Fruit fly (Drosophila melanogaster): Measurements from ENCODE around the gene CG4440.
A peak's percentile ranks its signal among the peaks of the same experiment; 100 is the strongest.

Gene CG4440

dm6 chr2L:16350742-16351568 lies 21.2 kb downstream of the CG4440 start (continued):
- TF ChIP-seq CG3065 (GFP tag; optimal IDR thresholded peaks at IDR 0.05) (peak; percentile 96), CG11560 (tag; IDR thresholded peaks at IDR 0.05) (peak; percentile 93), tll (GFP tag; optimal IDR thresholded peaks at IDR 0.05) (peak in 1 of 2 experiments; percentile 66), sens (GFP tag) (peak; percentile 100), caup (GFP tag; optimal IDR thresholded peaks at IDR 0.05; ENCODE audit: severe bottlenecking) (peak; percentile 99), CG9817 (tag; optimal IDR thresholded peaks at IDR 0.05) (peak; percentile 99), Hand (GFP tag; optimal IDR thresholded peaks at IDR 0.05) (peak; percentile 99), hb (GFP tag; IDR thresholded peaks at IDR 0.05; ENCODE audit: partially characterized antibody) (no peak), CG11696 (GFP tag; IDR thresholded peaks at IDR 0.05) (peak; percentile 100), CG10959 (GFP tag; IDR thresholded peaks at IDR 0.05) (peak; percentile 98), CG31224 (GFP tag; IDR thresholded peaks at IDR 0.05) (peak; percentile 96), sd (tag; optimal IDR thresholded peaks at IDR 0.05) (peak; percentile 97), dm (GFP tag; optimal IDR thresholded peaks at IDR 0.05) (peak; percentile 96), wek (GFP tag; optimal IDR thresholded peaks at IDR 0.05) (peak; percentile 96), Gsc (GFP tag; IDR thresholded peaks at IDR 0.05) (peak; percentile 95), CG8924 (tag; optimal IDR thresholded peaks at IDR 0.05) (peak; percentile 99), ato (GFP tag; IDR thresholded peaks at IDR 0.05; ENCODE audit: partially characterized antibody) (no peak), Hey (tag; optimal IDR thresholded peaks at IDR 0.05) (peak; percentile 96), psq (GFP tag; optimal IDR thresholded peaks at IDR 0.05) (peak; percentile 98), CG4730 (GFP tag; IDR thresholded peaks at IDR 0.05) (peak; percentile 98), CG7963 (GFP tag; IDR thresholded peaks at IDR 0.05; ENCODE audit: partially characterized antibody) (no peak), CG6175 (GFP tag; IDR thresholded peaks at IDR 0.05) (peak; percentile 98), CTCF (GFP tag; optimal IDR thresholded peaks at IDR 0.05) (peak; percentile 71), Usf (GFP tag; optimal IDR thresholded peaks at IDR 0.05) (peak; percentile 96), Hmx (GFP tag; optimal IDR thresholded peaks at IDR 0.05) (peak; percentile 97), da (GFP tag; optimal IDR thresholded peaks at IDR 0.05) (peak; percentile 94), CG11093 (GFP tag; IDR thresholded peaks at IDR 0.05) (peak; percentile 97), HHEX (GFP tag; optimal IDR thresholded peaks at IDR 0.05) (peak; percentile 99), CG12299 (tag; optimal IDR thresholded peaks at IDR 0.05) (peak; percentile 99), slbo (GFP tag; IDR thresholded peaks at IDR 0.05) (peak; percentile 99), CG16813 (GFP tag; IDR thresholded peaks at IDR 0.05; ENCODE audit: partially characterized antibody) (no peak), CG12391 (tag; optimal IDR thresholded peaks at IDR 0.05) (peak; percentile 99), tap (tag; optimal IDR thresholded peaks at IDR 0.05) (peak; percentile 99), Lpt (GFP tag; optimal IDR thresholded peaks at IDR 0.05) (no peak), CG30020 (tag; optimal IDR thresholded peaks at IDR 0.05) (peak; percentile 89), CG13287 (GFP tag; IDR thresholded peaks at IDR 0.05; ENCODE audit: partially characterized antibody) (peak; percentile 28), CG34224 (GFP tag; IDR thresholded peaks at IDR 0.05; ENCODE audit: partially characterized antibody) (peak; percentile 15; the same call in 2 of the 3 replicates), z (GFP tag; IDR thresholded peaks at IDR 0.05) (peak; percentile 84), CG7839 (tag; optimal IDR thresholded peaks at IDR 0.05) (peak; percentile 100), Mes4 (GFP tag; optimal IDR thresholded peaks at IDR 0.05) (peak; percentile 97), Dll (GFP tag; IDR thresholded peaks at IDR 0.05; ENCODE audit: partially characterized antibody) (peak; percentile 28; the same call in 1 of the 4 replicates), ara (GFP tag; IDR thresholded peaks at IDR 0.05) (peak; percentile 99), CG10267 (tag; optimal IDR thresholded peaks at IDR 0.05) (peak; percentile 97), disco-r (GFP tag; optimal IDR thresholded peaks at IDR 0.05) (peak; percentile 97), lilli (GFP tag; optimal IDR thresholded peaks at IDR 0.05) (peak; percentile 99), HLH3B (GFP tag; IDR thresholded peaks at IDR 0.05) (peak; percentile 99), bbx (GFP tag; IDR thresholded peaks at IDR 0.05; ENCODE audit: partially characterized antibody) (no peak), Dp (GFP tag; optimal IDR thresholded peaks at IDR 0.05) (peak; percentile 34)
